Worm (Caenorhabditis elegans) whole organism, early embryonic: ENCODE data around the gene F28C6.8.

Experiments
- B0310.2 ChIP-seq: sonication (generic microtip); optimal IDR thresholded peaks from 2 replicates; lab custom pipeline; 2016; ENCODE audit warnings: mild to moderate bottlenecking, missing genetic modification characterization, missing compliant biosample characterization
- F13C5.2 ChIP-seq: sonication (generic microtip); optimal IDR thresholded peaks from 2 replicates; lab custom pipeline; 2017; ENCODE audit warnings: mild to moderate bottlenecking, missing genetic modification characterization, inconsistent platforms, missing compliant biosample characterization
- ama-1 ChIP-seq: fragments of 150-350 bp; optimal IDR thresholded peaks from 2 replicates; lab custom pipeline; 2014
- ceh-13 ChIP-seq: fragments of 200-800 bp; sonication (Bioruptor generic); optimal IDR thresholded peaks from 2 replicates; lab custom pipeline; 2018; ENCODE audit warnings: mild to moderate bottlenecking, missing genetic modification characterization, missing compliant biosample characterization
- ceh-36 ChIP-seq: sonication (generic microtip); optimal IDR thresholded peaks from 2 replicates; lab custom pipeline; 2016; ENCODE audit warnings: missing genetic modification characterization, inconsistent platforms, missing compliant biosample characterization
- ets-7 ChIP-seq: sonication (generic microtip); optimal IDR thresholded peaks from 2 replicates; lab custom pipeline; 2016; ENCODE audit warnings: missing genotype, missing genetic modification characterization, missing compliant biosample characterization
- flt-1 ChIP-seq: fragments of 200-800 bp; sonication (Bioruptor generic); IDR thresholded peaks from 2 replicates; pipeline ENCODE4 v1.3.6; 2022; ENCODE audit warnings: missing genetic modification characterization, missing compliant biosample characterization
- hmbx-1 ChIP-seq: sonication (generic microtip); optimal IDR thresholded peaks from 2 replicates; lab custom pipeline; 2016; ENCODE audit warnings: mild to moderate bottlenecking, missing genetic modification characterization, missing compliant biosample characterization
- hnd-1 ChIP-seq: sonication (generic microtip); optimal IDR thresholded peaks from 2 replicates; lab custom pipeline; 2016; ENCODE audit warnings: missing genetic modification characterization, missing compliant biosample characterization
- pes-1 ChIP-seq: fragments of 200-800 bp; sonication (Bioruptor generic); IDR thresholded peaks from 2 replicates; pipeline ENCODE4 v1.3.6; 2022; ENCODE audit warnings: missing genetic modification reagents, missing genetic modification characterization, missing compliant biosample characterization
- scrt-1 ChIP-seq: fragments of 200-800 bp; sonication (Bioruptor generic); IDR thresholded peaks from 2 replicates; pipeline ENCODE4 v1.3.6; 2022; ENCODE audit warnings: missing genetic modification characterization, missing compliant biosample characterization
- sea-1 ChIP-seq: fragments of 200-800 bp; sonication (Bioruptor generic); conservative IDR thresholded peaks from 2 replicates; pipeline ENCODE4 v1.3.6; 2022; ENCODE audit warnings: missing genetic modification characterization, missing compliant biosample characterization
- tbx-37 ChIP-seq: fragments of 200-800 bp; sonication (Bioruptor generic); conservative IDR thresholded peaks from 2 replicates; pipeline ENCODE4 v1.3.6; 2022; ENCODE audit warnings: missing genetic modification reagents, missing genetic modification characterization, missing compliant biosample characterization
- tra-4 ChIP-seq: sonication (generic microtip); optimal IDR thresholded peaks from 2 replicates; lab custom pipeline; 2017; ENCODE audit warnings: missing genetic modification characterization, missing compliant biosample characterization

DNA sequence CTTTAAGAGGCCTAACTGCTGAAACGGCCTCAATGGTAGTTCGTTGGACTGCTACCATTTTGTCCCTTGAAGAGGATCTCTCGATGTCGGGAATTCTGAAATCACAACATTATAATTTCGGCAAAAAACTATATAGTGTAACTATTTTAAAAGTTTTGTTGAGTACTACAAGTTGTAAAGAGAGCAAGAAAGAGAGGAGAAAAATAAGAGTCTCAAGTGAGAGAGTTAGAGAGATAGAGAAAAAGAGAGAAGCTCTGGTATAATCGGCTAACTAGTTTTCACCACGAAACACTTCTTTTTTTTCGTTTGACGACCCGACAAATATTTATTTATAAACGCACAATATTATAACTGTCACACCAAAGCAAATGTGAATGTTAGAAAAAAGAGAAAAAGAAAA lies 31.0 kb downstream of the F28C6.8 start, which contains the start of gene vab-9:
- TF ChIP-seq ama-1 (lab: Kevin White, UChicago) (no peak), F13C5.2 (tag; lab: Kevin White, UChicago) (no peak), ceh-13 (GFP tag; lab: Kevin White, UChicago) (no peak), flt-1 (no peak), scrt-1 (GFP tag; lab: Robert Waterston, UW) (no peak), tra-4 (tag; lab: Kevin White, UChicago) (no peak), hnd-1 (tag; lab: Kevin White, UChicago) (no peak), sea-1 (GFP tag; lab: Robert Waterston, UW) (no peak), tbx-37 (no peak), ets-7 (tag; lab: Kevin White, UChicago) (no peak), pes-1 (GFP tag; lab: Robert Waterston, UW) (no peak), hmbx-1 (tag; lab: Kevin White, UChicago) (no peak), ceh-36 (tag; lab: Kevin White, UChicago) (no peak), B0310.2 (tag; lab: Kevin White, UChicago) (no peak)
